Worm (Caenorhabditis elegans) whole organism, L1 larva: ENCODE results near the gene hif-1.

Source experiments
- C16A3.4 ChIP-seq: fragments of 150-350 bp; optimal IDR thresholded peaks from 2 replicates; lab custom pipeline; 2014; ENCODE audit warnings: missing biosample characterization, missing genetic modification characterization
- ama-1 ChIP-seq: fragments of 150-350 bp; optimal IDR thresholded peaks from 2 replicates; lab custom pipeline; 2014
- ceh-8 ChIP-seq: fragments of 200-800 bp; sonication (Bioruptor generic); optimal IDR thresholded peaks from 2 replicates; lab custom pipeline; 2018; ENCODE audit warnings: mild to moderate bottlenecking, missing genetic modification characterization, moderate library complexity, missing compliant biosample characterization
- ceh-82 ChIP-seq, 3 experiments: fragments of 150-350 bp in 1 of 3; sonication (generic microtip) in 2 of 3; optimal IDR thresholded peaks; 2 replicates each; lab custom pipeline; 2014 to 2017; ENCODE audit warnings: missing biosample characterization in 3 of 3, missing genetic modification characterization in 3 of 3
- ceh-88 ChIP-seq: fragments of 200-800 bp; sonication (Bioruptor generic); IDR thresholded peaks from 2 replicates; pipeline ENCODE4 v1.3.6; 2022; ENCODE audit warnings: missing genetic modification characterization, missing compliant biosample characterization
- ceh-90 ChIP-seq: sonication (generic microtip); optimal IDR thresholded peaks from 2 replicates; lab custom pipeline; 2016; ENCODE audit warnings: missing genetic modification characterization, missing compliant biosample characterization
- ces-1 ChIP-seq: fragments of 150-350 bp; optimal IDR thresholded peaks from 2 replicates; lab custom pipeline; 2014; ENCODE audit warnings: missing biosample characterization, missing genetic modification reagents, missing genetic modification characterization
- dpl-1 ChIP-seq, 3 experiments: fragments of 150-350 bp in 2 of 3; sonication (generic microtip) in 1 of 3; optimal IDR thresholded peaks; 2 replicates each; lab custom pipeline; 2014 to 2017; ENCODE audit warnings: missing biosample characterization in 3 of 3, missing genetic modification characterization in 3 of 3, missing genetic modification reagents in 3 of 3
- dsc-1 ChIP-seq: sonication (generic microtip); optimal IDR thresholded peaks from 2 replicates; lab custom pipeline; 2016; ENCODE audit warnings: mild to moderate bottlenecking, missing genetic modification characterization, missing compliant biosample characterization
- efl-1 ChIP-seq, 4 experiments: fragments of 150-350 bp; optimal IDR thresholded peaks in 3 of 4; peaks in 1 of 4; 1 replicate in 1 of 4; 2 replicates in 3 of 4; lab custom pipeline; 2014; ENCODE audit warnings: missing biosample characterization in 2 of 4, missing genetic modification characterization in 2 of 4, missing genetic modification reagents in 2 of 4
- egl-13 ChIP-seq: sonication (generic microtip); optimal IDR thresholded peaks from 2 replicates; lab custom pipeline; 2016; ENCODE audit warnings: missing genotype, missing genetic modification reagents, missing genetic modification characterization, missing compliant biosample characterization
- elt-2 ChIP-seq: sonication (generic microtip); optimal IDR thresholded peaks from 2 replicates; lab custom pipeline; 2016; ENCODE audit warnings: missing genetic modification characterization, mild to moderate bottlenecking, inconsistent platforms, missing compliant biosample characterization, missing genetic modification reagents
- elt-3 ChIP-seq, 6 experiments: fragments of 150-350 bp in 1 of 6; sonication (generic microtip); optimal IDR thresholded peaks; 2 replicates each; lab custom pipeline; 2017 to 2018; ENCODE audit warnings: missing biosample characterization in 6 of 6, missing genetic modification characterization in 6 of 6, inconsistent platforms in 1 of 6
- fkh-10 ChIP-seq: sonication (generic microtip); optimal IDR thresholded peaks from 2 replicates; lab custom pipeline; 2017; ENCODE audit warnings: missing biosample characterization, missing genetic modification reagents, missing genetic modification characterization
- fkh-4 ChIP-seq: sonication (generic microtip); optimal IDR thresholded peaks from 2 replicates; lab custom pipeline; 2016; ENCODE audit warnings: missing compliant biosample characterization, missing genetic modification characterization, borderline replicate concordance
- fkh-8 ChIP-seq: sonication (generic microtip); optimal IDR thresholded peaks from 2 replicates; lab custom pipeline; 2016; ENCODE audit warnings: mild to moderate bottlenecking, missing genetic modification characterization, missing compliant biosample characterization
- fos-1 ChIP-seq: fragments of 150-350 bp; optimal IDR thresholded peaks from 2 replicates; lab custom pipeline; 2014; ENCODE audit warnings: missing biosample characterization, missing genetic modification characterization
- grh-1 ChIP-seq: fragments of 200-800 bp; sonication (Bioruptor generic); IDR thresholded peaks from 2 replicates; pipeline ENCODE4 v1.3.6; 2022; ENCODE audit warnings: missing genetic modification reagents, missing genetic modification characterization, missing compliant biosample characterization
- isw-1 ChIP-seq: fragments of 200-800 bp; sonication (Bioruptor generic); IDR thresholded peaks from 2 replicates; pipeline ENCODE4 v1.3.6; 2022; ENCODE audit warnings: missing genetic modification characterization, missing compliant biosample characterization
- jun-1 ChIP-seq: fragments of 150-350 bp; optimal IDR thresholded peaks from 2 replicates; lab custom pipeline; 2014; ENCODE audit warnings: missing biosample characterization, missing genetic modification reagents, missing genetic modification characterization
- lin-13 ChIP-seq: fragments of 150-350 bp; optimal IDR thresholded peaks from 2 replicates; lab custom pipeline; 2014; ENCODE audit warnings: missing biosample characterization, missing genetic modification reagents, missing genetic modification characterization
- lin-14 ChIP-seq: fragments of 200-800 bp; sonication (Bioruptor generic); optimal IDR thresholded peaks from 2 replicates; lab custom pipeline; 2018; ENCODE audit warnings: mild to moderate bottlenecking, missing genetic modification characterization, moderate library complexity, missing compliant biosample characterization
- lin-35 ChIP-seq, 2 experiments: fragments of 150-350 bp; optimal IDR thresholded peaks; 2 replicates each; lab custom pipeline; 2014; ENCODE audit warnings: missing biosample characterization in 2 of 2, missing genetic modification characterization in 2 of 2, missing genetic modification reagents in 2 of 2
- lin-39 ChIP-seq: fragments of 150-350 bp; optimal IDR thresholded peaks from 2 replicates; lab custom pipeline; 2014; ENCODE audit warnings: missing biosample characterization, missing genetic modification reagents, missing genetic modification characterization
- lir-3 ChIP-seq: sonication (generic microtip); optimal IDR thresholded peaks from 2 replicates; lab custom pipeline; 2016; ENCODE audit warnings: mild to moderate bottlenecking, missing genetic modification characterization, moderate library complexity, missing compliant biosample characterization; ENCODE audit not compliant: poor library complexity
- lsy-2 ChIP-seq, 2 experiments: fragments of 150-350 bp; optimal IDR thresholded peaks; 2 replicates each; lab custom pipeline; 2014; ENCODE audit warnings: missing biosample characterization in 2 of 2, missing genetic modification characterization in 2 of 2
- mab-9 ChIP-seq: fragments of 200-800 bp; sonication (Bioruptor generic); IDR thresholded peaks from 2 replicates; pipeline ENCODE4 v1.3.6; 2022; ENCODE audit warnings: missing genetic modification reagents, missing genetic modification characterization, missing compliant biosample characterization
- mdl-1 ChIP-seq, 2 experiments: fragments of 150-350 bp; optimal IDR thresholded peaks; 2 replicates each; lab custom pipeline; 2014 to 2017; ENCODE audit warnings: missing biosample characterization in 2 of 2, missing genetic modification characterization in 2 of 2, inconsistent platforms in 1 of 2
- mef-2 ChIP-seq: fragments of 150-350 bp; optimal IDR thresholded peaks from 2 replicates; lab custom pipeline; 2014; ENCODE audit warnings: missing biosample characterization, missing genetic modification characterization
- mep-1 ChIP-seq: fragments of 150-350 bp; optimal IDR thresholded peaks from 2 replicates; lab custom pipeline; 2014; ENCODE audit warnings: missing biosample characterization, missing genetic modification characterization
- nhr-12 ChIP-seq: sonication (generic microtip); optimal IDR thresholded peaks from 2 replicates; lab custom pipeline; 2017; ENCODE audit warnings: missing biosample characterization, missing genetic modification characterization
- nhr-19 ChIP-seq: fragments of 200-800 bp; sonication (Bioruptor generic); conservative IDR thresholded peaks from 2 replicates; pipeline ENCODE4 v1.3.6; 2022; ENCODE audit warnings: missing genetic modification characterization, missing compliant biosample characterization
- nhr-20 ChIP-seq: sonication (generic microtip); optimal IDR thresholded peaks from 2 replicates; lab custom pipeline; 2016; ENCODE audit warnings: mild to moderate bottlenecking, missing genetic modification characterization, missing compliant biosample characterization
- nhr-237 ChIP-seq: fragments of 150-350 bp; optimal IDR thresholded peaks from 2 replicates; lab custom pipeline; 2014; ENCODE audit warnings: missing biosample characterization, missing genetic modification characterization
- nhr-28 ChIP-seq: fragments of 150-350 bp; optimal IDR thresholded peaks from 2 replicates; lab custom pipeline; 2014; ENCODE audit warnings: missing biosample characterization, missing genetic modification characterization
- nhr-47 ChIP-seq: sonication (generic microtip); optimal IDR thresholded peaks from 2 replicates; lab custom pipeline; 2016; ENCODE audit warnings: mild to moderate bottlenecking, missing genetic modification characterization, moderate library complexity, missing compliant biosample characterization
- nhr-71 ChIP-seq: sonication (generic microtip); optimal IDR thresholded peaks from 2 replicates; lab custom pipeline; 2016; ENCODE audit warnings: mild to moderate bottlenecking, missing genetic modification characterization, moderate library complexity, missing compliant biosample characterization
- nhr-77 ChIP-seq: fragments of 150-350 bp; optimal IDR thresholded peaks from 2 replicates; lab custom pipeline; 2014; ENCODE audit warnings: missing biosample characterization, missing genetic modification characterization
- nhr-85 ChIP-seq: sonication (generic microtip); peaks from one replicate; lab custom pipeline; 2016; ENCODE audit warnings: missing genetic modification characterization, inconsistent platforms, missing compliant biosample characterization
- nhr-90 ChIP-seq: sonication (generic microtip); optimal IDR thresholded peaks from 2 replicates; lab custom pipeline; 2016; ENCODE audit warnings: mild to moderate bottlenecking, missing genetic modification characterization, missing compliant biosample characterization; ENCODE audit not compliant: poor library complexity
- pax-3 ChIP-seq: fragments of 200-800 bp; sonication (Bioruptor generic); optimal IDR thresholded peaks from 2 replicates; lab custom pipeline; 2018; ENCODE audit warnings: mild to moderate bottlenecking, missing genetic modification characterization, moderate library complexity, missing compliant biosample characterization
- rnt-1 ChIP-seq: sonication (generic microtip); optimal IDR thresholded peaks from 2 replicates; lab custom pipeline; 2016; ENCODE audit warnings: mild to moderate bottlenecking, missing genetic modification characterization, moderate library complexity, missing compliant biosample characterization
- skn-1 ChIP-seq: fragments of 150-350 bp; optimal IDR thresholded peaks from 2 replicates; lab custom pipeline; 2014; ENCODE audit warnings: missing biosample characterization, missing genetic modification characterization
- snu-23 ChIP-seq: sonication (generic microtip); optimal IDR thresholded peaks from 2 replicates; lab custom pipeline; 2016; ENCODE audit warnings: missing genetic modification characterization, missing compliant biosample characterization
- sptf-1 ChIP-seq: fragments of 150-350 bp; optimal IDR thresholded peaks from 2 replicates; lab custom pipeline; 2014; ENCODE audit warnings: missing biosample characterization, missing genetic modification characterization
- swsn-7 ChIP-seq: sonication (generic microtip); optimal IDR thresholded peaks from 2 replicates; lab custom pipeline; 2016; ENCODE audit warnings: missing genetic modification characterization, missing compliant biosample characterization
- tbx-2 ChIP-seq: sonication (generic microtip); optimal IDR thresholded peaks from 2 replicates; lab custom pipeline; 2016; ENCODE audit warnings: missing genetic modification characterization, missing compliant biosample characterization
- unc-130 ChIP-seq: fragments of 150-350 bp; optimal IDR thresholded peaks from 2 replicates; lab custom pipeline; 2017; ENCODE audit warnings: missing biosample characterization, missing genetic modification characterization, inconsistent platforms
- xbp-1 ChIP-seq: sonication (generic microtip); optimal IDR thresholded peaks from 2 replicates; lab custom pipeline; 2016; ENCODE audit warnings: missing genetic modification characterization, missing compliant biosample characterization
- ztf-4 ChIP-seq: fragments of 150-350 bp; optimal IDR thresholded peaks from 2 replicates; lab custom pipeline; 2014; ENCODE audit warnings: missing biosample characterization, missing genetic modification characterization

hif-1 gene

DNA sequence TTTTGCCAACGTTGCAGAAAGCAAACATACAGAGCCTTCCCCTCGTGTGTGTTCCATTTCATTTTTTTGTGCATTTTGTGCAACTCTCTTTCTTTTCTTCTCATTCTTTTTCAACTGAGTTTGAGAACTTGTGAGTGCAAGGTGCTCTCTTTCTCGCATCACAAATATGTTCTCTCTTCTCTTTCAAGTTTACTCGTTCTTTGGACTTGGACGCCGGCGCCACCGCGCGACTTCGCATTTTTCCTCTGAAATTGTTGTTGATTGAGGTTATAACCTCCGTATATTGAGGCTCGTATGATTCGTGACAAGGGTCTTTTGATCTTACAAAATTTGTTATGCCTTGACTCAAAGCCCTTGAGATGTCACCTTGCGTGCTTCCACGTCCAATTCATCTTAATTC lies 3.4 kb upstream of the hif-1 start:
- TF ChIP-seq nhr-77 (tag; lab: Kevin White, UChicago) = peak; percentile 72
- no peak for TF ChIP-seq ceh-88 (GFP tag; lab: Robert Waterston, UW)
- TF ChIP-seq nhr-90 (tag; lab: Kevin White, UChicago) = peak; percentile 35
- TF ChIP-seq efl-1 (optimal IDR thresholded peaks at IDR 0.05; lab: Kevin White, UChicago) = peak; percentile 37
- peak in 1 of 2 experiments; percentile 72 for TF ChIP-seq efl-1 (GFP tag; optimal IDR thresholded peaks at IDR 0.05 in 1 of 2; lab: Kevin White, UChicago)
- TF ChIP-seq nhr-85 (tag; lab: Kevin White, UChicago) = no peak
- peak; percentile 70 for TF ChIP-seq nhr-47 (tag; lab: Kevin White, UChicago)
- peak; percentile 29 for TF ChIP-seq elt-2 (tag; lab: Kevin White, UChicago)
- TF ChIP-seq lsy-2 (tag; optimal IDR thresholded peaks at IDR 0.05; lab: Kevin White, UChicago) = peak; percentile 40 to 60
- TF ChIP-seq swsn-7 (tag; lab: Kevin White, UChicago) = peak; percentile 74
- no peak for TF ChIP-seq nhr-12
- peak; percentile 70 for TF ChIP-seq lin-13
- peak; percentile 43 for TF ChIP-seq xbp-1 (tag; lab: Kevin White, UChicago)
- no peak for TF ChIP-seq nhr-28 (tag; lab: Kevin White, UChicago)
- no peak for TF ChIP-seq ces-1 (GFP tag; lab: Kevin White, UChicago)
- TF ChIP-seq ztf-4 (tag; lab: Kevin White, UChicago) = peak; percentile 30
- peak; percentile 50 for TF ChIP-seq jun-1
- no peak for TF ChIP-seq elt-3 (tag; optimal IDR thresholded peaks at IDR 0.05; lab: Kevin White, UChicago)
- peak; percentile 97 for TF ChIP-seq nhr-19 (GFP tag; lab: Robert Waterston, UW)
- peak; percentile 88 for TF ChIP-seq nhr-20 (tag; lab: Kevin White, UChicago)
- peak; percentile 54 for TF ChIP-seq skn-1 (tag; lab: Kevin White, UChicago)
- peak; percentile 26 for TF ChIP-seq dsc-1
- no peak for TF ChIP-seq fos-1 (tag; lab: Kevin White, UChicago)
- TF ChIP-seq ama-1 (lab: Kevin White, UChicago) = peak; percentile 46
- TF ChIP-seq mab-9 (GFP tag; lab: Robert Waterston, UW) = no peak
- peak; percentile 8 for TF ChIP-seq lir-3
- TF ChIP-seq C16A3.4 (tag; lab: Kevin White, UChicago) = peak; percentile 21
- TF ChIP-seq unc-130 (tag; lab: Kevin White, UChicago) = peak; percentile 19
- peak; percentile 52 for TF ChIP-seq fkh-10 (GFP tag; lab: Kevin White, UChicago)
- no peak for TF ChIP-seq grh-1 (GFP tag; lab: Robert Waterston, UW)
- TF ChIP-seq dpl-1 (GFP tag; optimal IDR thresholded peaks at IDR 0.05; lab: Kevin White, UChicago) = peak in 2 of 3 experiments; percentile 5 to 42
- TF ChIP-seq egl-13 (tag; lab: Kevin White, UChicago) = peak; percentile 37
- peak; percentile 90 for TF ChIP-seq fkh-8
- peak; percentile 33 to 66 (median 42) for TF ChIP-seq ceh-82 (tag; optimal IDR thresholded peaks at IDR 0.05; lab: Kevin White, UChicago)
- TF ChIP-seq lin-35 (GFP tag; optimal IDR thresholded peaks at IDR 0.05; lab: Kevin White, UChicago) = peak; percentile 64 to 73
- TF ChIP-seq snu-23 (GFP tag; lab: Kevin White, UChicago) = peak; percentile 80
- TF ChIP-seq lin-39 (tag; lab: Kevin White, UChicago) = no peak
- TF ChIP-seq sptf-1 (tag; lab: Kevin White, UChicago) = no peak
- TF ChIP-seq nhr-237 (tag; lab: Kevin White, UChicago) = peak; percentile 69
- no peak for TF ChIP-seq ceh-90 (tag; lab: Kevin White, UChicago)
- TF ChIP-seq fkh-4 (tag; lab: Kevin White, UChicago) = no peak
- TF ChIP-seq mef-2 (tag; lab: Kevin White, UChicago) = peak; percentile 32
- peak; percentile 55 for TF ChIP-seq rnt-1 (tag; lab: Kevin White, UChicago)
- peak; percentile 29 for TF ChIP-seq pax-3 (tag; lab: Kevin White, UChicago)
- TF ChIP-seq mep-1 = peak; percentile 67
- TF ChIP-seq isw-1 (GFP tag; lab: Robert Waterston, UW) = peak; percentile 20; the same call in 1 of the 2 replicates
- peak; percentile 89 for TF ChIP-seq nhr-71 (tag; lab: Kevin White, UChicago)
- peak in 1 of 2 experiments; percentile 88 for TF ChIP-seq mdl-1 (tag; optimal IDR thresholded peaks at IDR 0.05; lab: Kevin White, UChicago)
- TF ChIP-seq tbx-2 (tag; lab: Kevin White, UChicago) = peak; percentile 69
- peak; percentile 92 for TF ChIP-seq lin-14 (GFP tag; lab: Kevin White, UChicago)
- peak; percentile 23 for TF ChIP-seq ceh-8 (GFP tag; lab: Kevin White, UChicago)
